Fruit fly (Drosophila melanogaster) whole organism, pupa: Measurements from ENCODE around the gene Rga.

Source experiments
- CG10348 ChIP-seq: fragments of 200-800 bp; sonication (Bioruptor generic); IDR thresholded peaks from 2 replicates; pipeline ENCODE4 v1.3.6; 2022; ENCODE audit warnings: missing biosample characterization, missing genetic modification characterization
- CG12605 ChIP-seq: fragments of 200-800 bp; sonication (Bioruptor generic); IDR thresholded peaks from 2 replicates; pipeline ENCODE4 v1.3.6; 2022; ENCODE audit warnings: missing biosample characterization, missing genetic modification characterization
- CG13204 ChIP-seq: fragments of 200-800 bp; sonication (Bioruptor generic); optimal IDR thresholded peaks from 2 replicates; lab custom pipeline; 2018; ENCODE audit warnings: missing biosample characterization, mild to moderate bottlenecking, missing genetic modification characterization, moderate library complexity
- CG14655 ChIP-seq: fragments of 200-800 bp; sonication (Bioruptor generic); optimal IDR thresholded peaks from 3 replicates; lab custom pipeline; 2017; ENCODE audit warnings: mild to moderate bottlenecking, missing biosample characterization, missing genetic modification reagents, missing genetic modification characterization
- CG15710 ChIP-seq: fragments of 200-800 bp; sonication (Bioruptor generic); optimal IDR thresholded peaks from 2 replicates; lab custom pipeline; 2018; ENCODE audit warnings: missing biosample characterization, mild to moderate bottlenecking, missing genetic modification characterization, moderate library complexity
- CG34367 ChIP-seq: fragments of 200-800 bp; sonication (Bioruptor generic); optimal IDR thresholded peaks from 2 replicates; lab custom pipeline; 2018; ENCODE audit warnings: missing biosample characterization, mild to moderate bottlenecking, missing genetic modification characterization
- CG4496 ChIP-seq: fragments of 200-800 bp; sonication (Bioruptor generic); IDR thresholded peaks from 3 replicates; pipeline ENCODE4 v1.3.6; 2022; ENCODE audit warnings: missing biosample characterization, missing genetic modification characterization
- CG8301 ChIP-seq: fragments of 200-800 bp; sonication (Bioruptor generic); optimal IDR thresholded peaks from 2 replicates; lab custom pipeline; 2018; ENCODE audit warnings: missing biosample characterization, mild to moderate bottlenecking, missing genetic modification characterization
- D1 ChIP-seq: fragments of 200-800 bp; sonication (Bioruptor generic); optimal IDR thresholded peaks from 2 replicates; lab custom pipeline; 2018; ENCODE audit warnings: missing biosample characterization, mild to moderate bottlenecking, missing genetic modification characterization, moderate library complexity
- Snoo ChIP-seq: fragments of 200-800 bp; sonication (Bioruptor generic); optimal IDR thresholded peaks from 3 replicates; lab custom pipeline; 2017; ENCODE audit warnings: missing biosample characterization, mild to moderate bottlenecking, missing genetic modification characterization, inconsistent platforms
- fd96Ca ChIP-seq: fragments of 200-800 bp; sonication (Bioruptor generic); IDR thresholded peaks from 3 replicates; pipeline ENCODE4 v1.3.6; 2022; ENCODE audit warnings: missing biosample characterization, missing genetic modification characterization
- gl ChIP-seq: fragments of 200-800 bp; sonication (Bioruptor generic); optimal IDR thresholded peaks from 2 replicates; lab custom pipeline; 2018; ENCODE audit warnings: missing biosample characterization, mild to moderate bottlenecking, missing genetic modification characterization

The Rga gene

DNA sequence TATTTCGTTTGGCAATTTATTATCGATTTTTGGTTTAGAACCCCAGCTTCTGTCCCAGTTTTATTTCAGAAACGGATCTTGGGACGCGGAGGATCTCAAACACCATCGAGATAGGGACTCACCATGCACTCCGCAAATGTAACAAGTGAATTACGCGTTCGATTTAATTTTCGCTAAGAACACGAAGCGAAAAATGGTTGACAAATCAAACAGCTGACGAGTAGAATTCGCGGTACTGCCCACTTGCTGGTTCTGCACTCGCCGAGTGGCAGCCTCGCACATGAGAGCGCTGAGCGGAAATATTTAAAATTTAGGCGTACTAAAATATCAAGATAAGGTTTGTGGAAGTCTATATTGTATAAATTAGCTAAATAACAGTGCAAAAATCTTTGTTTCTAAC lies 49.5 kb downstream of the Rga start, which contains the start of gene Pi4KIIalpha:
TSS of gene Pi4KIIalpha (minus strand) at position 233 of the 400 bp plus-strand sequence.
- TF ChIP-seq gl (tag; lab: Kevin White, UChicago) = no peak
- TF ChIP-seq, all 21 proteins: peak for 0

DNA sequence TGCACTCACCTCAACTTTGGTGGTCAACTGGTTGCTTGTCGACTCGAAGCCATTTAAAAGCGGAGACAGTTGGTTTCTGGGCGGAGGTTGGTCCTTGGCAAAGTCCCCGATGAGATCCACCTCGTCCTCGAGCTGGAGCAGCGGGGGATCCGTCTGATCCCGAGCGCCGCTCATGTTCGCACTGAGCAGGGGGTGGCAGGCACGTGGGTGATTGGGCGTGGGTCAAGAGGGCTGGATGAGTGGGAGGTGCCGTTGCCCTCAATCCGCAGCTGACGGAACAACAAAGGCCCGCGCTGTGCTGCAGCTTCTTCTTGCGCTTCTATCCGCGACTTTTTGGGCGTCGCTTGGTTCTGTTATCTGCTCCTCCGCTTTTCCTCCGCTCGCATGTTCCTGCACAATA lies 50.0 kb downstream of the Rga start:
- TF ChIP-seq CG8301 (tag; lab: Kevin White, UChicago) (no peak), CG13204 (GFP tag; lab: Kevin White, UChicago) (no peak), fd96Ca (GFP tag; lab: Robert Waterston, UW) (no peak), CG34367 (no peak), CG14655 (GFP tag; lab: Kevin White, UChicago) (no peak), CG15710 (tag; lab: Kevin White, UChicago) (no peak), Snoo (tag; lab: Kevin White, UChicago) (no peak), CG10348 (GFP tag; lab: Robert Waterston, UW) (no peak), D1 (tag; lab: Kevin White, UChicago) (no peak), CG12605 (GFP tag; lab: Robert Waterston, UW) (no peak), CG4496 (GFP tag; lab: Robert Waterston, UW) (no peak)
